Fruit fly (Drosophila melanogaster): Measurements from ENCODE around the gene Rbcn-3A.
A peak's percentile ranks its signal among the peaks of the same experiment; 100 is the strongest.

The Rbcn-3A gene

DNA sequence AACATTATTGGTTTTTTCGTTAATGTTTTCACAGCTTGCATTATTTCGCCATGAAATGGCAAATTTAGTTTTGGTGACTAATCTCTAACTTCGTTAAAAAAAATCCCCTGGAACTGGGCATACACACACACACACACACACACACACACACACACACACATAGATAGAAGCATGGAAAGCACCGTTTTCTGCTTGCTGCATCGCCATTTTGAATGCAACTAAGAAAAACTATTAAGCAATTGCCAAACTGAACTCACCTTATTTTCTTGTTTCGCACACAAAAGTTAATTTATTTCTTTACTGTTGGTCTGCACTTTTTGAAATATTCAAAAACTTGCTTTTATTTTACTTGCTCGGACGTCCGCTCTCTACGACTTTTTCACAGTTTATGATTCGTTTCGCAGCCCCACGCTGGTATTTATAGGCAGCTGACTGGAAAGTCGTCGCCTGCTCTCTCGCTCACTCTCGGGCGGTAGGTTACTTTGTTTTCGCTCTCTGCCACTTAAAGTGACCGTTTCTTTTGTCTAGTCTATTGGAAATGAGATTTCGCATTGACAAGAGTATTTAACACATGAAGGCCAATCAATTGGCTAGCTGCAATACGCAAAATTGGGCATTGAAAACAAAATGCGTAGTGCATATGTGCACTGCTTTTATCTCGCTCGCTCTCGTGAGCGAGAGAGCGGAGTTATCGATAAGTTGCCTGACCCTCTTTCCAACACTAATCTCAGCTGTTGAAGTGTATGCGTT is 23.8 kb upstream of the Rbcn-3A start (continued):
- TF ChIP-seq CG10462 (GFP tag; optimal IDR thresholded peaks at IDR 0.05) (no peak), pho (GFP tag; optimal IDR thresholded peaks at IDR 0.05) (peak; percentile 30), esg (GFP tag; conservative IDR thresholded peaks at IDR 0.05) (no peak), nom (GFP tag; optimal IDR thresholded peaks at IDR 0.05) (peak; percentile 9), CG8388 (GFP tag; optimal IDR thresholded peaks at IDR 0.05) (no peak), ro (GFP tag; IDR thresholded peaks at IDR 0.05) (no peak), Neu2 (GFP tag; optimal IDR thresholded peaks at IDR 0.05; ENCODE audit: borderline replicate concordance) (no peak), tll (GFP tag; optimal IDR thresholded peaks at IDR 0.05) (peak in 1 of 2 experiments; percentile 9), CG11696 (GFP tag; IDR thresholded peaks at IDR 0.05) (no peak), pfk (GFP tag; optimal IDR thresholded peaks at IDR 0.05) (no peak), CG31441 (GFP tag; IDR thresholded peaks at IDR 0.05) (peak; percentile 31; the same call in 1 of the 2 replicates), B-H2 (GFP tag; optimal IDR thresholded peaks at IDR 0.05) (no peak), Opbp (GFP tag; IDR thresholded peaks at IDR 0.05; ENCODE audit: partially characterized antibody) (peak; percentile 13; the same call in 1 of the 3 replicates)

DNA sequence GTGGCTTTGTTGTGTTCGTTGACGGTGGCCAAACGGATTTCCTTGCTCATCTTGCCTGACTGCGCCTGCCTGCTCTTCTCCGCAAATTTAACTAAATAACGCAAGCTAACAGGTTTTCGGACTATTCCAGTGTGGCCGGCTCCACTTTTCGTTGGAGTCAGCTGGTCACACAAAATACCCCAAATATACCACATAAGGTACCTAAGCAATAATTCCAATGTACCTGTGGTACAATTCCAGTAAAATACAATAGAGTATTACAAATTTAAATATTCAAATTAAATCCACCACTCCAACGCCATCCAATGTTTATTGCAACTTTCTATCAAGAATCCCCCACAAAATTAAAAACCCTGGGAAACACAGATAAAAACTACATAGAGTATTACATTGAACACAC is 21.3 kb upstream of the Rbcn-3A start, which contains the start of gene CG3566:
Gene CG3566, minus strand, starts transcription at position 135 of the 400 bp plus-strand sequence.
- peak; percentile 59 for TF ChIP-seq YL-1 (GFP tag; optimal IDR thresholded peaks at IDR 0.05)
- 0 out of 3 replicates have a peak, but pooled peaks have one; percentile 48 for TF ChIP-seq CG6791 (GFP tag; IDR thresholded peaks at IDR 0.05; ENCODE audit: partially characterized antibody)
- TF ChIP-seq E2f2 (GFP tag; IDR thresholded peaks at IDR 0.05) = 0 out of 2 replicates have a peak, but pooled peaks have one; percentile 13
- no peak for TF ChIP-seq ro (GFP tag; IDR thresholded peaks at IDR 0.05)
- peak; percentile 17 for TF ChIP-seq CG15514 (GFP tag; optimal IDR thresholded peaks at IDR 0.05)
- TF ChIP-seq z (GFP tag; IDR thresholded peaks at IDR 0.05) = no peak
- no peak for TF ChIP-seq chm (GFP tag; IDR thresholded peaks at IDR 0.05)
- peak; percentile 63 for TF ChIP-seq CG9797 (GFP tag; optimal IDR thresholded peaks at IDR 0.05)
- peak; percentile 82 for TF ChIP-seq MBD-R2 (GFP tag; IDR thresholded peaks at IDR 0.05)
- no peak for TF ChIP-seq CG11093 (GFP tag; IDR thresholded peaks at IDR 0.05)
- TF ChIP-seq CG4617 (GFP tag; optimal IDR thresholded peaks at IDR 0.05; ENCODE audit: borderline replicate concordance) = peak; percentile 5
- TF ChIP-seq insv (GFP tag; optimal IDR thresholded peaks at IDR 0.05) = no peak
- no peak for TF ChIP-seq Atf-2 (GFP tag; optimal IDR thresholded peaks at IDR 0.05)
- peak; percentile 51 for TF ChIP-seq Med (GFP tag)
- no peak for TF ChIP-seq Ravus (GFP tag; IDR thresholded peaks at IDR 0.05)
- TF ChIP-seq BEAF-32 (GFP tag; optimal IDR thresholded peaks at IDR 0.05) = peak; percentile 5
- no peak for TF ChIP-seq Doc2 (GFP tag; IDR thresholded peaks at IDR 0.05)
- 0 out of 2 replicates have a peak, but pooled peaks have one; percentile 10 for TF ChIP-seq CG42726 (GFP tag; IDR thresholded peaks at IDR 0.05; ENCODE audit: partially characterized antibody)
- no peak for TF ChIP-seq CG13894 (tag; optimal IDR thresholded peaks at IDR 0.05)
- TF ChIP-seq pzg (GFP tag; optimal IDR thresholded peaks at IDR 0.05) = peak; percentile 59
- TF ChIP-seq ase (GFP tag; IDR thresholded peaks at IDR 0.05) = no peak
- TF ChIP-seq knrl (GFP tag; IDR thresholded peaks at IDR 0.05; ENCODE audit: partially characterized antibody) = 0 out of 3 replicates have a peak, but pooled peaks have one; percentile 12
- peak; percentile 38 for TF ChIP-seq stwl (tag; optimal IDR thresholded peaks at IDR 0.05)
- TF ChIP-seq Bteb2 (GFP tag; optimal IDR thresholded peaks at IDR 0.05) = no peak
- peak; percentile 3 for TF ChIP-seq Dp (GFP tag; optimal IDR thresholded peaks at IDR 0.05)
- no peak for TF ChIP-seq CG7271 (tag; optimal IDR thresholded peaks at IDR 0.05)
- TF ChIP-seq D19A (tag; optimal IDR thresholded peaks at IDR 0.05) = peak; percentile 66
- TF ChIP-seq CG3847 (GFP tag; IDR thresholded peaks at IDR 0.05) = no peak
- TF ChIP-seq CG13287 (GFP tag; IDR thresholded peaks at IDR 0.05; ENCODE audit: partially characterized antibody) = peak; percentile 31
- TF ChIP-seq CG12659 (GFP tag; optimal IDR thresholded peaks at IDR 0.05) = peak; percentile 25
- TF ChIP-seq grau (tag; optimal IDR thresholded peaks at IDR 0.05) = no peak
- peak; percentile 90 for TF ChIP-seq row (GFP tag; IDR thresholded peaks at IDR 0.05)
- no peak for TF ChIP-seq unpg (GFP tag; optimal IDR thresholded peaks at IDR 0.05)
- no peak for TF ChIP-seq Meics (GFP tag; optimal IDR thresholded peaks at IDR 0.05)
- TF ChIP-seq bbx (GFP tag; IDR thresholded peaks at IDR 0.05; ENCODE audit: partially characterized antibody) = 0 out of 2 replicates have a peak, but pooled peaks have one; percentile 16
